Worm (Caenorhabditis elegans): ENCODE measurements around the gene K02E10.4.

Gene K02E10.4

DNA sequence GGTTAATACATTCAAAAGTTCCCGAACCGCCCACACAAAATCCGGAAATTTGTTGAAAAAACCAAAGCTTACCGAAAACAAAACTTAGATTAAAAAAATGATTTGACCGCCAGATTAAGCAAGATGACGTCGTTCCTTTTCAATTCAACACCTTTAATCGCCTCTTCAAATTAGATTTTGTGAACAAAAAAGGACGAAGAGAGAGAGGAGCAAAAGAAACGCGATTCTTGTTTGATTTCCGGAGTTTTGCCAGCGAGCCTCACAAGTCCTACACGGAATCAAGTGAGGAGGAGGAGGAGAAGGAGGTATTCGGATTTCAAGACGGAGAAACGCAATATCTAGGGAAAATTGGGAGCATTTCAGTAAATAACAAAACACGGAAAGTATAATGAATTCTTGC, 25.6 kb upstream of the K02E10.4 start:
- TF ChIP-seq T26A8.4 (GFP tag; IDR thresholded peaks at IDR 0.05): no peak
- TF ChIP-seq fkh-10 (GFP tag; optimal IDR thresholded peaks at IDR 0.05): peak; percentile 83
- no peak for TF ChIP-seq Y105C5A.15 (GFP tag; IDR thresholded peaks at IDR 0.05)
- no peak for TF ChIP-seq lim-7 (GFP tag; IDR thresholded peaks at IDR 0.05)
- TF ChIP-seq zip-11 (GFP tag; IDR thresholded peaks at IDR 0.05): no peak
- no peak for TF ChIP-seq snpc-1.2 (GFP tag; IDR thresholded peaks at IDR 0.05)
- TF ChIP-seq Y5F2A.4 (GFP tag; optimal IDR thresholded peaks at IDR 0.05): no peak
- TF ChIP-seq dve-1 (tag; optimal IDR thresholded peaks at IDR 0.05; ENCODE audit: insufficient read depth): no peak
- no peak for TF ChIP-seq nhr-102 (tag; optimal IDR thresholded peaks at IDR 0.05)
- TF ChIP-seq lin-15B (tag; optimal IDR thresholded peaks at IDR 0.05): no peak
- peak; percentile 14 for TF ChIP-seq aha-1 (tag)
- no peak for TF ChIP-seq lin-13 (GFP tag; optimal IDR thresholded peaks at IDR 0.05)
- TF ChIP-seq ceh-20 (GFP tag; IDR thresholded peaks at IDR 0.05): no peak
- TF ChIP-seq mdl-1 (tag; optimal IDR thresholded peaks at IDR 0.05): no peak
- no peak for TF ChIP-seq pha-4 (GFP tag; IDR thresholded peaks at IDR 0.05)
- TF ChIP-seq pha-4 (tag; optimal IDR thresholded peaks at IDR 0.05): no peak
- no peak for TF ChIP-seq Y48G9A.11 (GFP tag; IDR thresholded peaks at IDR 0.05)

DNA sequence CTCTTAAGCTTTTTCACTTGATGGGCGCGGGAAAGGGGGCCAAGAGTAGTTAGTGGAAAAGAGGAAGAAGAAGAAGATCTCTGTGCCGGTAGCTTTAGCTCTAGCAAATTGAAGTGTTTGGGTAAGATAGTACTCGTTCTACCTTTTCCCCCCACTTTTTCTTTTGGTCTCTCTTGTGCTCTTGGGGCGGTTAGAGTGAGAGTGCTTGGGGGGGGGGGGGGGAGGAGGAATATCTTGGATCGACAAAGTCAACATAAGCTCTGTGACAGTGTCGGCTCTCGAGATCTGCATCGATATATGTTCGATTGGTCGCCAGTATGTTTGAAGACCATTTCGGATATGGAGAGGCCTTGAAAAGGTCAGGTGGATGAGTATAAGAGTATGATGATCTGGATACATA, 23.3 kb upstream of the K02E10.4 start, which contains the start of gene fox-1:
Gene fox-1, minus strand, starts transcription at position 101 of the 400 bp plus-strand sequence.
- TF ChIP-seq mep-1 (tag; optimal IDR thresholded peaks at IDR 0.05): no peak

DNA sequence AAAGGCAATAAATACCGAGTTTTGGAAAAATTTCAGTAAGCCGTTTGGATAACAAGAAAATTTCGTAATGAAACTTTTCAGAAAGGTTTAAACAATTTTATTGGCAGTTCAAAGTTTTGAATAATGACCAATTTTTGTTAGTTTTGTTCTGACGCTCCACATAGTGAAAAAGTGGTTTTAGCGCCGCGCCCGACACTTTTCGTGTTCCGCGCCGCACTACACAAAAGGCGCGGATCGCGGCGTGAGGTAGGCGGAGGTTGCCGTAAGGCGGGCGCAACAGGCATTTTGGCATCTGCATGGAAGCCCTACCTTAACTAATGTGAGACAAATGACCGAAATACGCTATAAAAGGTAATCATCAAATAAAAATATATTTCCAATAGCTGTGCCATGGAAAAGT, 21.3 kb upstream of the K02E10.4 start:
- TF ChIP-seq Y48G9A.11 (GFP tag; IDR thresholded peaks at IDR 0.05) (no peak), daf-19 (GFP tag; conservative IDR thresholded peaks at IDR 0.05) (no peak), ama-1 (optimal IDR thresholded peaks at IDR 0.05) (no peak), dpl-1 (GFP tag; optimal IDR thresholded peaks at IDR 0.05) (no peak), nhr-25 (tag; optimal IDR thresholded peaks at IDR 0.05; ENCODE audit: borderline replicate concordance, insufficient read depth) (no peak), ZK546.5 (tag; optimal IDR thresholded peaks at IDR 0.05) (no peak), attf-4 (tag; optimal IDR thresholded peaks at IDR 0.05) (no peak), nhr-237 (tag; optimal IDR thresholded peaks at IDR 0.05) (no peak)

DNA sequence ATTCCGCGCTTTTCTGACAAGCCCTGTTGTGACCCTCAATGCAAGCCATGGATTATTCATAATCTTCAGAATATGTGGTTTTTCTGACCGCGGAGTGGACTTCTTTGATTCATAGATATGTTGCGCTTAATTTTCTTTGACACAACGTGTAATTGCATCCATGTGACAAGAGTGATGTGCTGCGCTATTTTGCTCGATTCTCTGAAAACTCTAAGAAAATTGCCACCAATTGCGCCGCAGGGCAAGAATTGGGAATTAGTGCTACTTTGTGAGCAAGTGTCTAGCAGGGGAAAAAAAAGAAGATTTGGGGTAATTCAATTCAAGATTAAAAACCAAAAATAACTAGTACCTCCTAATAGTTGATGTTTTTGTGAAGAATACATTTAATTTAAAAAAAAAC, 19.0 kb upstream of the K02E10.4 start:
- 0 out of 2 replicates have a peak, but pooled peaks have one; percentile 29 for TF ChIP-seq ctbp-1 (GFP tag; IDR thresholded peaks at IDR 0.05)
- no peak for TF ChIP-seq D1046.2 (GFP tag; IDR thresholded peaks at IDR 0.05)
- TF ChIP-seq hlh-30 (tag; optimal IDR thresholded peaks at IDR 0.05; ENCODE audit: insufficient read depth): no peak
- TF ChIP-seq F26F4.8 (GFP tag; conservative IDR thresholded peaks at IDR 0.05): no peak
- TF ChIP-seq F37D6.2 (tag; optimal IDR thresholded peaks at IDR 0.05): no peak
- TF ChIP-seq ceh-20 (GFP tag; IDR thresholded peaks at IDR 0.05): no peak
- TF ChIP-seq set-16 (GFP tag; IDR thresholded peaks at IDR 0.05): no peak

DNA sequence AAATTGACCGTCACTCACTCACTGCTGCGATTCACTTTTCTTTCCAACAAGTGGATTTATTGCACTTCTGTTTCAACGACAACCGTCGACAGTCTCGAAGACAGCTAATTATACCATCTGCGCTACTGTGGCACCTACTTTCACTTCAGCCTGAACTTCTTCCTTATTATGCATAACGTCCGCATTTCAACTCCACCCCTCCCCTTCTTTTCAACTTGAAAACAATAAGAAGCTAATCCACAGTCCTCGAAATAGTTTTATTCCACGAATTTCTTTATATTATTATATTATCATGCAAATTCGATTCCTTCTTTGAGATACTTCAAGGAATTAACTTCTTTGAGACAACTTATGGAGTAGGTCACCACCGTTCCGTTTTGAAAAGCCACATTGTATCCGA, 11.8 kb upstream of the K02E10.4 start, which contains the start of gene R04B3.1:
Gene R04B3.1, minus strand, starts transcription at position 101 of the 400 bp plus-strand sequence.
- TF ChIP-seq nhr-77 (tag; optimal IDR thresholded peaks at IDR 0.05) (no peak), zag-1 (tag; optimal IDR thresholded peaks at IDR 0.05) (no peak), saeg-2 (GFP tag; IDR thresholded peaks at IDR 0.05) (no peak), set-16 (GFP tag; IDR thresholded peaks at IDR 0.05) (no peak), dve-1 (tag; optimal IDR thresholded peaks at IDR 0.05; ENCODE audit: insufficient read depth) (no peak), pha-4 (GFP tag; IDR thresholded peaks at IDR 0.05) (no peak), pha-4 (tag; optimal IDR thresholded peaks at IDR 0.05) (no peak), hmg-1.1 (GFP tag; IDR thresholded peaks at IDR 0.05) (no peak), daf-12 (tag; optimal IDR thresholded peaks at IDR 0.05) (no peak), duxl-1 (tag; optimal IDR thresholded peaks at IDR 0.05; ENCODE audit: poor library complexity) (no peak), mes-2 (tag; optimal IDR thresholded peaks at IDR 0.05; ENCODE audit: poor library complexity, severe bottlenecking) (no peak), nhr-237 (tag; optimal IDR thresholded peaks at IDR 0.05) (no peak), ceh-20 (GFP tag; IDR thresholded peaks at IDR 0.05) (no peak)

All from whole organism, L4 larva.